Fruit fly (Drosophila melanogaster): ENCODE data around the gene CG34140.

The CG34140 gene

dm6 chr3L:174501-174900 is 9.7 kb downstream of the CG34140 start (continued):
- TF ChIP-seq CoRest (tag; optimal IDR thresholded peaks at IDR 0.05) (peak; percentile 14), nom (GFP tag; optimal IDR thresholded peaks at IDR 0.05) (no peak), NfI (GFP tag; optimal IDR thresholded peaks at IDR 0.05) (no peak), CG17912 (GFP tag; optimal IDR thresholded peaks at IDR 0.05) (no peak), kay (GFP tag; optimal IDR thresholded peaks at IDR 0.05) (no peak), CG9437 (GFP tag; optimal IDR thresholded peaks at IDR 0.05) (no peak), ro (GFP tag; IDR thresholded peaks at IDR 0.05) (no peak), stwl (tag; optimal IDR thresholded peaks at IDR 0.05) (peak; percentile 71), klu (GFP tag; IDR thresholded peaks at IDR 0.05) (no peak), sisA (GFP tag; IDR thresholded peaks at IDR 0.05) (no peak), Ets97D (GFP tag; optimal IDR thresholded peaks at IDR 0.05) (peak; percentile 49), ato (GFP tag; IDR thresholded peaks at IDR 0.05; ENCODE audit: partially characterized antibody) (peak; percentile 81), CG13624 (GFP tag; optimal IDR thresholded peaks at IDR 0.05) (no peak), disco-r (GFP tag; optimal IDR thresholded peaks at IDR 0.05) (no peak), CG13296 (GFP tag; optimal IDR thresholded peaks at IDR 0.05) (peak; percentile 17), schlank (tag; optimal IDR thresholded peaks at IDR 0.05) (no peak), btn (GFP tag; optimal IDR thresholded peaks at IDR 0.05) (no peak), CG8281 (tag; optimal IDR thresholded peaks at IDR 0.05) (no peak), Fer1 (GFP tag; optimal IDR thresholded peaks at IDR 0.05) (peak; percentile 20), nau (GFP tag; optimal IDR thresholded peaks at IDR 0.05) (no peak), CG2129 (GFP tag; IDR thresholded peaks at IDR 0.05; ENCODE audit: partially characterized antibody) (peak; percentile 68), CG7271 (tag; optimal IDR thresholded peaks at IDR 0.05) (no peak), ftz-f1 (GFP tag; optimal IDR thresholded peaks at IDR 0.05) (no peak), Ravus (GFP tag; IDR thresholded peaks at IDR 0.05) (no peak), tgo (GFP tag; IDR thresholded peaks at IDR 0.05) (no peak), CG18619 (GFP tag; optimal IDR thresholded peaks at IDR 0.05) (no peak), ttk (GFP tag; IDR thresholded peaks at IDR 0.05) (no peak), CG3281 (GFP tag; optimal IDR thresholded peaks at IDR 0.05) (no peak), Hmx (GFP tag; optimal IDR thresholded peaks at IDR 0.05) (no peak), scrt (GFP tag; optimal IDR thresholded peaks at IDR 0.05) (no peak), CG7928 (GFP tag; optimal IDR thresholded peaks at IDR 0.05) (no peak), HLH3B (GFP tag; IDR thresholded peaks at IDR 0.05) (no peak), inv (GFP tag; IDR thresholded peaks at IDR 0.05; ENCODE audit: partially characterized antibody) (peak; percentile 77), pzg (GFP tag; optimal IDR thresholded peaks at IDR 0.05) (peak; percentile 60), wek (GFP tag; optimal IDR thresholded peaks at IDR 0.05) (no peak), CG32772 (GFP tag; IDR thresholded peaks at IDR 0.05) (no peak), CG7839 (tag; optimal IDR thresholded peaks at IDR 0.05) (no peak), dan (GFP tag; IDR thresholded peaks at IDR 0.05) (no peak), CG10321 (GFP tag; IDR thresholded peaks at IDR 0.05) (no peak), CG30020 (tag; optimal IDR thresholded peaks at IDR 0.05) (peak; percentile 2), CG2712 (tag; optimal IDR thresholded peaks at IDR 0.05) (peak; percentile 3), CG11560 (tag; IDR thresholded peaks at IDR 0.05) (no peak), CG11504 (tag; optimal IDR thresholded peaks at IDR 0.05) (no peak), CG6854 (GFP tag; optimal IDR thresholded peaks at IDR 0.05) (no peak), Myb (GFP tag; optimal IDR thresholded peaks at IDR 0.05) (peak; percentile 94), CG16815 (GFP tag; optimal IDR thresholded peaks at IDR 0.05) (no peak), pfk (GFP tag; optimal IDR thresholded peaks at IDR 0.05) (no peak), cas (GFP tag; IDR thresholded peaks at IDR 0.05) (no peak), CG14441 (GFP tag; IDR thresholded peaks at IDR 0.05) (no peak), CG3995 (GFP tag; optimal IDR thresholded peaks at IDR 0.05) (no peak), CG1602 (GFP tag; optimal IDR thresholded peaks at IDR 0.05) (no peak), GATAe (GFP tag; conservative IDR thresholded peaks at IDR 0.05) (no peak)

Measured in whole organism, embryonic.